Fruit fly (Drosophila melanogaster) whole organism, larva: Measurements from ENCODE around the gene kel.

Experiments used
- noc ChIP-seq: fragments of 200-800 bp; sonication (Bioruptor generic); optimal IDR thresholded peaks from 3 replicates; lab custom pipeline; 2019; ENCODE audit warnings: missing biosample characterization, mild to moderate bottlenecking, missing genetic modification characterization, moderate library complexity

Gene kel

DNA sequence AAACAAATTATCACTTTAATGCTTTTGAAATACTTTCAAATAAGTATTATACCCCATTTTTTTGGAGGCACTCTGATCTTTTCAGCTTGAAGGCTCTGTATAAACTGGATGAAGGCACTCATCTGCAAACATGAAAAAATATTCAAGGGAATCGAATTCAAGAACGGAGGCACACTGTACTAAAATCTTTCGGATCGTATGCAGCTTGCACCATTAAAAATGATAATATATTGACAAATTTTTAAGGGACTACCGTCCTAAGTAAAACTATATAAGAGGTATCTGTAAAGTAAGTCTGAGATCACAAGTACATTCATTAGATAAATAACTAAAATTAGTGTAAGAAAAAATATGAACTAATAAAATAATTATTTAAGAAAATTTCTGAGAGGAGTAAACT is 24.8 kb downstream of the kel start, which contains the start of gene CG44476:
Gene CG44476, minus strand, starts transcription at position 101 of the 400 bp plus-strand sequence.
- TF ChIP-seq noc (tag; lab: Kevin White, UChicago) = no peak

dm6 chr2L:18112435-18112834 is 25.4 kb downstream of the kel start:
- TF ChIP-seq noc (tag; lab: Kevin White, UChicago) = no peak

- no peak for TF ChIP-seq noc (tag; lab: Kevin White, UChicago)
Measured at dm6 chr2L:18096268-18096667, 41.6 kb downstream of the kel start, which contains the start of gene Slc25A46b. TSS of gene Slc25A46b (plus strand) at chr2L:18096568.

- TF ChIP-seq noc (tag; lab: Kevin White, UChicago) = no peak
Measured at dm6 chr2L:18092156-18092555, 45.7 kb downstream of the kel start, which contains the start of gene CG15153. TSS of gene CG15153 (minus strand) at chr2L:18092256.

DNA sequence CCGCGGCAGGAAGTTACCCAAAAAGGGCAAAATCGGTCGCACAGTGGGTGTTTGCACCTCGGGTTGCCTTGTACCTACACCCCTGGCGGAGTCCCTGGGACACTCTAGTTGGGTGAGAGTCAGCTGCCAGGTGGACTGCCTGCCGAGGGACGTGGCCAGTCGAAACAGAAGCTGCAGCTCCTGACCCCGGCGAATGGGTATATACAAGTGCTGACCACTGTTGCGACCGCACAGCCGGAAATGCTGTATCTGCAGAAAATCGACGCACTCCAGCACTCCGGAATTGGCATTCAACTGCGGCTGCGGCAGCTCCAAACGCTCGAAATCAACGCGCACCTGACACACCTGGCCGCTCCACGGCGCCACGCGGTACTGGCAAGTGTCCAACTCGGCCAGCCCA is 46.2 kb downstream of the kel start:
- TF ChIP-seq noc (tag; lab: Kevin White, UChicago) = no peak

dm6 chr2L:18083956-18084355 is 53.9 kb downstream of the kel start, which contains the start of gene CG31741:
TSS of gene CG31741 (plus strand) at chr2L:18084256.
- no peak for TF ChIP-seq noc (tag; lab: Kevin White, UChicago)

DNA sequence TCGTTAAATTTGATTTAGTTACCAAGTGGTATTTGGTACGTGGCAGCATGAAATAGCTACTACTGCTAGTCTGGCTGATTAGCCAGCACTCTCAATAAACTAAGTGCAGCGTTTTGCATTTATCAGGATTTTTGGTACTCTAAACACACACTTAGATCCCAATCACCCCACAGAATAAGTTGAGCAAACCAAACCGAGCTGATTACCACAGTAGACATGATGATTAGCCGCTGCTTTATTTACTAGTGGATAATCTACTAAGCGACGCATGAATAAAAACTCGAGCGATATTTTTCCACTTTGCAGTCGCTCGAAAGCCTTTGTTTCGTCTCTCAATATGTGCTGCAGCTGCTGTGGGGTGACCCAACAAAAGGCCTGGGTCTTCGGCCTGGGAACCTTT is 56.6 kb downstream of the kel start, which contains the start of gene ninaD:
Gene ninaD, plus strand, starts transcription at position 301 of the 400 bp plus-strand sequence.
- no peak for TF ChIP-seq noc (tag; lab: Kevin White, UChicago)
